Fruit fly (Drosophila melanogaster) whole organism, embryonic: Measurements from ENCODE around the gene Oatp33Eb.

Experiments used
- Abd-B ChIP-seq: fragments of 200-800 bp; sonication (Bioruptor generic); optimal IDR thresholded peaks from 2 replicates; lab custom pipeline; 2018; ENCODE audit warnings: missing biosample characterization, mild to moderate bottlenecking, missing genetic modification characterization, moderate library complexity
- Asciz ChIP-seq: fragments of 200-800 bp; sonication (Bioruptor generic); optimal IDR thresholded peaks from 2 replicates; lab custom pipeline; 2017; ENCODE audit warnings: missing biosample characterization, mild to moderate bottlenecking, missing genetic modification characterization, missing genetic modification reagents
- Atf-2 ChIP-seq: fragments of 200-800 bp; sonication (Bioruptor generic); optimal IDR thresholded peaks from 2 replicates; lab custom pipeline; 2016; ENCODE audit warnings: missing biosample characterization, missing genetic modification characterization
- Bteb2 ChIP-seq: fragments of 200-800 bp; sonication (Bioruptor generic); optimal IDR thresholded peaks from 2 replicates; lab custom pipeline; 2016; ENCODE audit warnings: missing biosample characterization, missing genetic modification characterization
- CG10267 ChIP-seq: fragments of 200-800 bp; sonication (Bioruptor generic); optimal IDR thresholded peaks from 2 replicates; lab custom pipeline; 2018; ENCODE audit warnings: missing biosample characterization, mild to moderate bottlenecking, missing genetic modification characterization, moderate library complexity
- CG10565 ChIP-seq: fragments of 200-800 bp; sonication (Bioruptor generic); optimal IDR thresholded peaks from 3 replicates; lab custom pipeline; 2016; ENCODE audit warnings: missing biosample characterization, mild to moderate bottlenecking, missing genetic modification characterization
- CG10654 ChIP-seq: fragments of 200-800 bp; sonication (Bioruptor generic); optimal IDR thresholded peaks from 2 replicates; lab custom pipeline; 2016; ENCODE audit warnings: missing biosample characterization, missing genetic modification characterization
- CG11456 ChIP-seq: fragments of 200-800 bp; sonication (Bioruptor generic); IDR thresholded peaks from 3 replicates; pipeline ENCODE4 v1.3.6; 2022; ENCODE audit warnings: missing biosample characterization, missing genetic modification characterization
- CG11695 ChIP-seq: fragments of 200-800 bp; sonication (Bioruptor generic); IDR thresholded peaks from 3 replicates; pipeline ENCODE4 v1.3.6; 2022; ENCODE audit warnings: missing biosample characterization, missing genetic modification characterization
- CG11723 ChIP-seq: fragments of 200-800 bp; sonication (Bioruptor generic); optimal IDR thresholded peaks from 2 replicates; lab custom pipeline; 2017; ENCODE audit warnings: missing biosample characterization, mild to moderate bottlenecking, missing genetic modification characterization
- CG12391 ChIP-seq: fragments of 200-800 bp; sonication (Bioruptor generic); optimal IDR thresholded peaks from 3 replicates; lab custom pipeline; 2018; ENCODE audit warnings: missing biosample characterization, mild to moderate bottlenecking, missing genetic modification characterization, moderate library complexity
- CG1647 ChIP-seq: fragments of 200-800 bp; sonication (Bioruptor generic); optimal IDR thresholded peaks from 3 replicates; lab custom pipeline; 2016; ENCODE audit warnings: missing biosample characterization, missing genetic modification characterization
- CG16813 ChIP-seq: fragments of 200-800 bp; sonication (Bioruptor generic); IDR thresholded peaks from 3 replicates; pipeline ENCODE4 v1.3.6; 2022; ENCODE audit warnings: missing biosample characterization, missing genetic modification characterization; ENCODE audit not compliant: partially characterized antibody
- CG16863 ChIP-seq: fragments of 200-800 bp; sonication (Bioruptor generic); optimal IDR thresholded peaks from 3 replicates; lab custom pipeline; 2016; ENCODE audit warnings: missing biosample characterization, missing genetic modification characterization
- CG17802 ChIP-seq: fragments of 200-800 bp; sonication (Bioruptor generic); optimal IDR thresholded peaks from 2 replicates; lab custom pipeline; 2018; ENCODE audit warnings: missing biosample characterization, mild to moderate bottlenecking, missing genetic modification characterization, moderate library complexity
- CG2116 ChIP-seq: fragments of 200-800 bp; sonication (Bioruptor generic); optimal IDR thresholded peaks from 3 replicates; lab custom pipeline; 2018; ENCODE audit warnings: missing biosample characterization, mild to moderate bottlenecking, missing genetic modification characterization
- CG33213 ChIP-seq: fragments of 200-800 bp; sonication (Bioruptor generic); optimal IDR thresholded peaks from 3 replicates; lab custom pipeline; 2016; ENCODE audit warnings: missing biosample characterization, missing genetic modification characterization
- CG3995 ChIP-seq: fragments of 200-800 bp; sonication (Bioruptor generic); optimal IDR thresholded peaks from 3 replicates; lab custom pipeline; 2016; ENCODE audit warnings: missing biosample characterization, missing genetic modification characterization
- CG4328 ChIP-seq: fragments of 200-800 bp; sonication (Bioruptor generic); optimal IDR thresholded peaks from 3 replicates; lab custom pipeline; 2017; ENCODE audit warnings: missing biosample characterization, missing genetic modification reagents, missing genetic modification characterization
- CG6175 ChIP-seq: fragments of 200-800 bp; sonication (Bioruptor generic); IDR thresholded peaks from 3 replicates; pipeline ENCODE4 v1.3.6; 2022; ENCODE audit warnings: missing biosample characterization, missing genetic modification characterization
- CG6689 ChIP-seq: fragments of 200-800 bp; sonication (Bioruptor generic); IDR thresholded peaks from 2 replicates; pipeline ENCODE4 v1.3.6; 2022; ENCODE audit warnings: missing biosample characterization, missing genetic modification characterization
- CG8290 ChIP-seq, 3 experiments: fragments of 200-800 bp; sonication (Bioruptor generic); optimal IDR thresholded peaks; 2 replicates each; lab custom pipeline; 2016 to 2019; ENCODE audit warnings: missing biosample characterization in 3 of 3, missing genetic modification characterization in 3 of 3, mild to moderate bottlenecking in 2 of 3, moderate library complexity in 1 of 3
- CG8359 ChIP-seq: fragments of 200-800 bp; sonication (Bioruptor generic); optimal IDR thresholded peaks from 2 replicates; lab custom pipeline; 2017; ENCODE audit warnings: missing biosample characterization, mild to moderate bottlenecking, missing genetic modification characterization, borderline replicate concordance
- CG9437 ChIP-seq: fragments of 200-800 bp; sonication (Bioruptor generic); optimal IDR thresholded peaks from 2 replicates; lab custom pipeline; 2018; ENCODE audit warnings: missing biosample characterization, mild to moderate bottlenecking, missing genetic modification characterization
- CHES-1-like ChIP-seq: fragments of 200-800 bp; sonication (Bioruptor generic); optimal IDR thresholded peaks from 2 replicates; lab custom pipeline; 2016; ENCODE audit warnings: missing biosample characterization, missing genetic modification characterization
- Camta ChIP-seq: fragments of 200-800 bp; sonication (Bioruptor generic); optimal IDR thresholded peaks from 2 replicates; lab custom pipeline; 2016; ENCODE audit warnings: missing biosample characterization, missing genetic modification characterization
- Drgx ChIP-seq: fragments of 200-800 bp; sonication (Bioruptor generic); IDR thresholded peaks from 2 replicates; pipeline ENCODE4 v1.3.6; 2022; ENCODE audit warnings: missing biosample characterization, missing genetic modification characterization
- Gsc ChIP-seq: fragments of 200-800 bp; sonication (Bioruptor generic); IDR thresholded peaks from 2 replicates; pipeline ENCODE4 v1.3.6; 2022; ENCODE audit warnings: missing biosample characterization, missing genetic modification characterization
- MBD-R2 ChIP-seq: fragments of 200-800 bp; sonication (Bioruptor generic); IDR thresholded peaks from 2 replicates; pipeline ENCODE4 v1.3.6; 2022; ENCODE audit warnings: missing biosample characterization, missing genetic modification characterization
- Mrtf ChIP-seq: fragments of 200-800 bp; sonication (Bioruptor generic); IDR thresholded peaks from 3 replicates; pipeline ENCODE4 v1.3.6; 2022; ENCODE audit warnings: missing biosample characterization, missing genetic modification characterization
- Myb ChIP-seq: fragments of 200-800 bp; sonication (Bioruptor generic); optimal IDR thresholded peaks from 2 replicates; lab custom pipeline; 2016; ENCODE audit warnings: missing biosample characterization, missing genetic modification characterization
- Nf-YB ChIP-seq: fragments of 200-800 bp; sonication (Bioruptor generic); optimal IDR thresholded peaks from 3 replicates; lab custom pipeline; 2019; ENCODE audit warnings: missing biosample characterization, mild to moderate bottlenecking, missing genetic modification characterization, moderate library complexity
- Nf-YC ChIP-seq: fragments of 200-800 bp; optimal IDR thresholded peaks from 3 replicates; lab custom pipeline; 2019; ENCODE audit warnings: missing biosample characterization, mild to moderate bottlenecking, missing genetic modification characterization, moderate library complexity
- Scr ChIP-seq: fragments of 200-800 bp; sonication (Bioruptor generic); IDR thresholded peaks from 2 replicates; pipeline ENCODE4 v1.3.6; 2022; ENCODE audit warnings: missing biosample characterization, missing genetic modification characterization; ENCODE audit not compliant: partially characterized antibody
- Ssrp ChIP-seq: fragments of 200-800 bp; sonication (Bioruptor generic); optimal IDR thresholded peaks from 2 replicates; lab custom pipeline; 2018; ENCODE audit warnings: missing biosample characterization, mild to moderate bottlenecking, missing genetic modification characterization, moderate library complexity
- Usf ChIP-seq: fragments of 200-800 bp; sonication (Bioruptor generic); optimal IDR thresholded peaks from 2 replicates; lab custom pipeline; 2017; ENCODE audit warnings: missing genotype, missing biosample characterization, missing genetic modification characterization
- YL-1 ChIP-seq: fragments of 200-800 bp; sonication (Bioruptor generic); optimal IDR thresholded peaks from 3 replicates; lab custom pipeline; 2017; ENCODE audit warnings: missing biosample characterization, mild to moderate bottlenecking, missing genetic modification characterization
- aop ChIP-seq: fragments of 200-800 bp; sonication (Bioruptor generic); IDR thresholded peaks from 2 replicates; pipeline ENCODE4 v1.3.6; 2022; ENCODE audit warnings: missing biosample characterization, missing genetic modification characterization
- crol ChIP-seq: fragments of 200-800 bp; sonication (Bioruptor generic); IDR thresholded peaks from 2 replicates; pipeline ENCODE4 v1.3.6; 2022; ENCODE audit warnings: missing biosample characterization, missing genetic modification characterization
- dimm ChIP-seq: fragments of 200-800 bp; sonication (Bioruptor generic); IDR thresholded peaks from 2 replicates; pipeline ENCODE4 v1.3.6; 2022; ENCODE audit warnings: missing biosample characterization, missing genetic modification characterization
- dpn ChIP-seq, 2 experiments: fragments of 200-800 bp; sonication (Bioruptor generic); optimal IDR thresholded peaks; 3 replicates each; lab custom pipeline; 2016; ENCODE audit warnings: missing biosample characterization in 2 of 2, missing genetic modification characterization in 2 of 2
- nerfin-2 ChIP-seq: fragments of 200-800 bp; sonication (Bioruptor generic); IDR thresholded peaks from 2 replicates; pipeline ENCODE4 v1.3.6; 2022; ENCODE audit warnings: missing biosample characterization, missing genetic modification characterization; ENCODE audit not compliant: partially characterized antibody
- phol ChIP-seq: fragments of 200-800 bp; sonication (Bioruptor generic); optimal IDR thresholded peaks from 3 replicates; lab custom pipeline; 2018; ENCODE audit warnings: missing biosample characterization, mild to moderate bottlenecking, missing genetic modification characterization, moderate library complexity
- repo ChIP-seq: fragments of 200-800 bp; sonication (Bioruptor generic); optimal IDR thresholded peaks from 2 replicates; lab custom pipeline; 2016; ENCODE audit warnings: missing biosample characterization, missing genetic modification characterization
- shn ChIP-seq: fragments of 200-800 bp; sonication (Bioruptor generic); optimal IDR thresholded peaks from 3 replicates; lab custom pipeline; 2016; ENCODE audit warnings: missing biosample characterization, missing genetic modification characterization
- stc ChIP-seq: fragments of 200-800 bp; sonication (Bioruptor generic); IDR thresholded peaks from 2 replicates; pipeline ENCODE4 v1.3.6; 2022; ENCODE audit warnings: missing biosample characterization, missing genetic modification characterization
- tap ChIP-seq: fragments of 200-800 bp; optimal IDR thresholded peaks from 3 replicates; lab custom pipeline; 2019; ENCODE audit warnings: missing biosample characterization, mild to moderate bottlenecking, missing genetic modification characterization, moderate library complexity
- tx ChIP-seq: fragments of 200-800 bp; sonication (Bioruptor generic); optimal IDR thresholded peaks from 2 replicates; lab custom pipeline; 2016; ENCODE audit warnings: missing biosample characterization, missing genetic modification characterization

The Oatp33Eb gene

dm6 chr2L:12433712-12434534, 14.4 kb upstream of the Oatp33Eb start, which contains the start of gene eRF3 (continued):
- TF ChIP-seq CG3995 (GFP tag; lab: Kevin White, UChicago) (no peak), CG17802 (tag; lab: Kevin White, UChicago) (no peak), Myb (GFP tag; lab: Kevin White, UChicago) (no peak), CG11456 (GFP tag; lab: Robert Waterston, UW) (peak; percentile 78), Gsc (GFP tag; lab: Robert Waterston, UW) (no peak), Scr (GFP tag; lab: Robert Waterston, UW) (peak; percentile 55), CG2116 (peak; percentile 80), CG4328 (GFP tag; lab: Kevin White, UChicago) (peak; percentile 61), CG8359 (GFP tag; lab: Kevin White, UChicago) (peak; percentile 6), MBD-R2 (GFP tag; lab: Robert Waterston, UW) (0 out of 2 replicates have a peak, but pooled peaks have one; percentile 30), tap (tag; lab: Kevin White, UChicago) (peak; percentile 73), CG8290 (GFP tag; optimal IDR thresholded peaks at IDR 0.05; lab: Kevin White, UChicago) (peak; percentile 8), CG8290 (tag; optimal IDR thresholded peaks at IDR 0.05; lab: Kevin White, UChicago) (peak in 1 of 2 experiments; percentile 64), dpn (GFP tag; optimal IDR thresholded peaks at IDR 0.05; lab: Kevin White, UChicago) (peak in 1 of 2 experiments; percentile 75), Bteb2 (GFP tag; lab: Kevin White, UChicago) (no peak), CG16813 (GFP tag; lab: Robert Waterston, UW) (peak; percentile 50; the same call in 2 of the 3 replicates), CG11695 (peak; percentile 62; the same call in 2 of the 3 replicates), Ssrp (tag; lab: Kevin White, UChicago) (peak; percentile 86), CHES-1-like (GFP tag; lab: Kevin White, UChicago) (no peak), aop (GFP tag; lab: Robert Waterston, UW) (no peak), CG6175 (GFP tag; lab: Robert Waterston, UW) (no peak; the same call in 2 of the 3 replicates), Abd-B (GFP tag; lab: Kevin White, UChicago) (peak; percentile 81), Nf-YB (GFP tag; lab: Kevin White, UChicago) (peak; percentile 55), dimm (no peak; the same call in 1 of the 2 replicates), YL-1 (GFP tag; lab: Kevin White, UChicago) (peak; percentile 98), Asciz (GFP tag; lab: Kevin White, UChicago) (no peak), phol (peak; percentile 99), nerfin-2 (GFP tag; lab: Robert Waterston, UW) (peak; percentile 13), Camta (GFP tag; lab: Kevin White, UChicago) (no peak), repo (GFP tag; lab: Kevin White, UChicago) (no peak), Nf-YC (tag; lab: Kevin White, UChicago) (peak; percentile 83), Mrtf (GFP tag; lab: Robert Waterston, UW) (peak; percentile 64; the same call in 2 of the 3 replicates), shn (GFP tag; lab: Kevin White, UChicago) (no peak), Atf-2 (peak; percentile 10), CG10267 (tag; lab: Kevin White, UChicago) (peak; percentile 80), tx (GFP tag; lab: Kevin White, UChicago) (no peak), CG16863 (GFP tag; lab: Kevin White, UChicago) (no peak), Drgx (peak; percentile 27; the same call in 1 of the 2 replicates), CG6689 (GFP tag; lab: Robert Waterston, UW) (peak; percentile 82), CG10565 (GFP tag; lab: Kevin White, UChicago) (no peak), CG12391 (tag; lab: Kevin White, UChicago) (peak; percentile 91), CG11723 (peak; percentile 51), CG9437 (GFP tag; lab: Kevin White, UChicago) (peak; percentile 78), CG1647 (no peak), CG10654 (GFP tag; lab: Kevin White, UChicago) (peak; percentile 77), stc (GFP tag; lab: Robert Waterston, UW) (peak; percentile 54; the same call in 1 of the 2 replicates), CG33213 (GFP tag; lab: Kevin White, UChicago) (no peak), crol (GFP tag; lab: Robert Waterston, UW) (no peak), Usf (GFP tag; lab: Kevin White, UChicago) (peak; percentile 51)
